Worm (Caenorhabditis elegans) whole organism, young adult: ENCODE results near the gene nhr-122.
A peak's percentile ranks its signal among the peaks of the same experiment; 100 is the strongest.
"Not testable (repeated sequence)": the region's sequence is repeated elsewhere in the genome, so short reads cannot be mapped to it uniquely, and the experiment has no call there.

Source experiments
- B0019.2 ChIP-seq: fragments of 200-800 bp; sonication (Bioruptor generic); conservative IDR thresholded peaks from 2 replicates; pipeline ENCODE4 v1.3.6; 2022; ENCODE audit warnings: missing genetic modification reagents, missing genetic modification characterization, missing compliant biosample characterization
- D2030.7 ChIP-seq: fragments of 200-800 bp; sonication (Bioruptor generic); IDR thresholded peaks from 2 replicates; pipeline ENCODE4 v1.3.6; 2022; ENCODE audit warnings: missing genetic modification reagents, missing genetic modification characterization, missing compliant biosample characterization
- F33H1.4 ChIP-seq: fragments of 200-800 bp; sonication (Bioruptor generic); IDR thresholded peaks from 2 replicates; pipeline ENCODE4 v1.3.6; 2022; ENCODE audit warnings: missing genetic modification reagents, missing genetic modification characterization, missing compliant biosample characterization
- K11D2.4 ChIP-seq: fragments of 200-800 bp; sonication (Bioruptor generic); IDR thresholded peaks from 2 replicates; pipeline ENCODE4 v1.3.6; 2022; ENCODE audit warnings: missing genetic modification reagents, missing genetic modification characterization, missing compliant biosample characterization
- Y95B8A.8 ChIP-seq: fragments of 200-800 bp; sonication (Bioruptor generic); IDR thresholded peaks from 2 replicates; pipeline ENCODE4 v1.3.6; 2022; ENCODE audit warnings: missing genetic modification reagents, missing genetic modification characterization, missing compliant biosample characterization
- ZK185.1 ChIP-seq: sonication (generic microtip); optimal IDR thresholded peaks from 2 replicates; lab custom pipeline; 2016; ENCODE audit warnings: mild to moderate bottlenecking, missing genetic modification characterization, missing compliant biosample characterization; ENCODE audit not compliant: poor library complexity, severe bottlenecking
- akir-1 ChIP-seq: fragments of 200-800 bp; sonication (Bioruptor generic); optimal IDR thresholded peaks from 2 replicates; lab custom pipeline; 2018; ENCODE audit warnings: mild to moderate bottlenecking, missing genetic modification characterization, moderate library complexity, missing compliant biosample characterization
- ama-1 ChIP-seq, 3 experiments: fragments of 150-350 bp in 1 of 3; sonication (generic microtip) in 2 of 3; optimal IDR thresholded peaks; 2 replicates each; lab custom pipeline; 2014 to 2018; ENCODE audit warnings: missing biosample characterization in 2 of 3, missing genetic modification characterization in 2 of 3, missing genetic modification reagents in 2 of 3
- attf-5 ChIP-seq: fragments of 200-800 bp; sonication (Bioruptor generic); optimal IDR thresholded peaks from 2 replicates; lab custom pipeline; 2018; ENCODE audit warnings: mild to moderate bottlenecking, missing genetic modification characterization, missing compliant biosample characterization
- bed-1 ChIP-seq: fragments of 200-800 bp; sonication (Bioruptor generic); IDR thresholded peaks from 2 replicates; pipeline ENCODE4 v1.3.6; 2022; ENCODE audit warnings: missing genetic modification reagents, missing genetic modification characterization, missing compliant biosample characterization
- bed-2 ChIP-seq: fragments of 200-800 bp; sonication (Bioruptor generic); IDR thresholded peaks from 2 replicates; pipeline ENCODE4 v1.3.6; 2022; ENCODE audit warnings: missing genetic modification reagents, missing genetic modification characterization, missing compliant biosample characterization
- ceh-27 ChIP-seq: fragments of 200-800 bp; sonication (Bioruptor generic); optimal IDR thresholded peaks from 2 replicates; lab custom pipeline; 2018; ENCODE audit warnings: mild to moderate bottlenecking, missing genetic modification characterization, moderate library complexity, missing compliant biosample characterization
- ceh-40 ChIP-seq: fragments of 200-800 bp; sonication (Bioruptor generic); IDR thresholded peaks from 2 replicates; pipeline ENCODE4 v1.3.6; 2022; ENCODE audit warnings: missing genetic modification characterization, missing compliant biosample characterization
- ceh-79 ChIP-seq: sonication (generic microtip); optimal IDR thresholded peaks from 2 replicates; lab custom pipeline; 2017; ENCODE audit warnings: mild to moderate bottlenecking, missing genetic modification characterization, missing compliant biosample characterization
- die-1 ChIP-seq: sonication (generic microtip); optimal IDR thresholded peaks from 2 replicates; lab custom pipeline; 2016; ENCODE audit warnings: missing genotype, mild to moderate bottlenecking, missing genetic modification characterization, missing compliant biosample characterization
- dox-1 ChIP-seq: fragments of 200-800 bp; sonication (Bioruptor generic); IDR thresholded peaks from 2 replicates; pipeline ENCODE4 v1.3.6; 2022; ENCODE audit warnings: missing genetic modification reagents, missing genetic modification characterization, missing compliant biosample characterization
- dpl-1 ChIP-seq: fragments of 150-350 bp; optimal IDR thresholded peaks from 2 replicates; lab custom pipeline; 2014; ENCODE audit warnings: missing biosample characterization, missing genetic modification reagents, missing genetic modification characterization
- egrh-3 ChIP-seq: fragments of 200-800 bp; sonication (Bioruptor generic); IDR thresholded peaks from 2 replicates; pipeline ENCODE4 v1.3.6; 2022; ENCODE audit warnings: missing genetic modification reagents, missing genetic modification characterization, missing compliant biosample characterization
- fkh-3 ChIP-seq: sonication (generic microtip); optimal IDR thresholded peaks from 2 replicates; lab custom pipeline; 2016; ENCODE audit warnings: mild to moderate bottlenecking, missing genetic modification characterization, missing compliant biosample characterization
- hlh-26 ChIP-seq: fragments of 200-800 bp; sonication (Bioruptor generic); conservative IDR thresholded peaks from 2 replicates; pipeline ENCODE4 v1.3.6; 2022; ENCODE audit warnings: missing genetic modification reagents, missing genetic modification characterization, missing compliant biosample characterization
- hmg-1.2 ChIP-seq: fragments of 200-800 bp; sonication (Bioruptor generic); IDR thresholded peaks from 2 replicates; pipeline ENCODE4 v1.3.6; 2022; ENCODE audit warnings: missing genetic modification reagents, missing genetic modification characterization, missing compliant biosample characterization
- let-526 ChIP-seq: fragments of 200-800 bp; sonication (Bioruptor generic); IDR thresholded peaks from 2 replicates; pipeline ENCODE4 v1.3.6; 2022; ENCODE audit warnings: missing genetic modification reagents, missing genetic modification characterization, missing compliant biosample characterization
- madf-10 ChIP-seq: sonication (generic microtip); optimal IDR thresholded peaks from 2 replicates; lab custom pipeline; 2016; ENCODE audit warnings: mild to moderate bottlenecking, missing genetic modification characterization, missing compliant biosample characterization
- nfyb-1 ChIP-seq: fragments of 200-800 bp; sonication (Bioruptor generic); IDR thresholded peaks from 2 replicates; pipeline ENCODE4 v1.3.6; 2022; ENCODE audit warnings: missing genetic modification reagents, missing genetic modification characterization, missing compliant biosample characterization
- nhr-120 ChIP-seq: fragments of 200-800 bp; sonication (Bioruptor generic); IDR thresholded peaks from 2 replicates; pipeline ENCODE4 v1.3.6; 2022; ENCODE audit warnings: missing genetic modification characterization, missing compliant biosample characterization
- nhr-80 ChIP-seq: sonication (generic microtip); optimal IDR thresholded peaks from 2 replicates; lab custom pipeline; 2016; ENCODE audit warnings: missing genetic modification characterization, missing compliant biosample characterization
- pbrm-1 ChIP-seq: fragments of 200-800 bp; sonication (Bioruptor generic); IDR thresholded peaks from 2 replicates; pipeline ENCODE4 v1.3.6; 2022; ENCODE audit warnings: missing genetic modification reagents, missing genetic modification characterization, missing compliant biosample characterization
- sea-2 ChIP-seq: fragments of 200-800 bp; sonication (Bioruptor generic); IDR thresholded peaks from 2 replicates; pipeline ENCODE4 v1.3.6; 2022; ENCODE audit warnings: missing genetic modification characterization, missing compliant biosample characterization
- unc-130 ChIP-seq: sonication (generic microtip); optimal IDR thresholded peaks from 2 replicates; lab custom pipeline; 2016; ENCODE audit warnings: missing genetic modification reagents, missing genetic modification characterization, missing compliant biosample characterization
- ztf-28 ChIP-seq: fragments of 200-800 bp; sonication (Bioruptor generic); IDR thresholded peaks from 2 replicates; pipeline ENCODE4 v1.3.6; 2022; ENCODE audit warnings: missing genetic modification reagents, missing genetic modification characterization, missing compliant biosample characterization
- ztf-3 ChIP-seq: fragments of 200-800 bp; sonication (Bioruptor generic); optimal IDR thresholded peaks from 2 replicates; lab custom pipeline; 2018; ENCODE audit warnings: mild to moderate bottlenecking, missing genetic modification characterization, missing compliant biosample characterization

nhr-122 gene

DNA sequence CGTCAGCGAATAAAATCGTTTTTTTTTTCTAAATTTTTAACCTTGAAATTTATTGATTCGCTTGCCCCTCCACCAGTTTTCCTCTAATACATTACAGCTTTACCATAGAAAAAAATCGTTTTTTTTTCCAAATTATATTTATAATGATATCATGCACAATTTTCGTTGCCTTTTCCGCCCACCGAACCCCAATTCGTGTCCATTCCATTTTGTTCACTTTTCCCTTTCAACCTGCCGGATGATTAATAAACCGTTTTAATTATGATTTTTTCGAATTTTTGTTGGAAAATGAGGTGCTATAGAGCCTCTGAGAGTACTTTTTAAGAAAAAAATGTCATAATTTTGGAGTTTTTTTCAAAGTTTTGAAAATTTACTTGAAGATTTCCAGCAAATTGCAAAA lies 12.3 kb upstream of the nhr-122 start, which contains the start of gene set-23:
set-23 (plus strand) TSS at position 301 of the 400 bp plus-strand sequence.
- no peak for TF ChIP-seq bed-1 (GFP tag; lab: Robert Waterston, UW)
- TF ChIP-seq K11D2.4 (GFP tag; lab: Robert Waterston, UW) = no peak
- no peak for TF ChIP-seq ceh-27 (GFP tag; lab: Kevin White, UChicago)
- TF ChIP-seq let-526 (GFP tag; lab: Robert Waterston, UW) = no peak
- no peak for TF ChIP-seq hlh-26 (GFP tag; lab: Robert Waterston, UW)
- no peak for TF ChIP-seq F33H1.4

DNA sequence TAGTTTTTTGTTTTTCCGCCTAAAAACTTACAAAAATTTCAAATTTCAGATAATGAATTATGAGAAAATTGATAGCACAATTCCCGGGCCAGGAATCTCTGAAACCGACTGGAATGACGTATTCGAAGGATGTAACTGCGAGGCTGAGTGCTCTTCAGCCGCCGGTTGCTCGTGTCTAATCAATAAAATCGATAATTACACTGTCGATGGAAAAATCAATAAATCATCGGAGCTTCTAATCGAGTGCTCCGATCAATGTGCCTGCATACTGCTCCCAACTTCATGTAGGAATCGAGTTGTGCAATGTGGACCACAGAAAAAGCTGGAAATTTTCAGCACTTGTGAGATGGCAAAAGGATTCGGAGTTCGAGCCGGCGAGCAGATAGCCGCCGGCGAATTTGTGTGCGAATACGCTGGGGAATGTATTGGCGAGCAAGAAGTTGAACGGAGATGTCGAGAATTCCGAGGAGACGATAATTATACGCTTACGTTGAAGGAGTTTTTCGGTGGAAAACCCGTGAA lies 10.7 kb upstream of the nhr-122 start:
- TF ChIP-seq K11D2.4 (GFP tag; lab: Robert Waterston, UW) = no peak
- TF ChIP-seq ceh-79 (tag; lab: Kevin White, UChicago) = no peak
- TF ChIP-seq egrh-3 = no peak
- TF ChIP-seq nfyb-1 (GFP tag; lab: Robert Waterston, UW) = no peak
- no peak for TF ChIP-seq Y95B8A.8 (GFP tag; lab: Robert Waterston, UW)
- TF ChIP-seq ama-1 (optimal IDR thresholded peaks at IDR 0.05; lab: Kevin White, UChicago) = no peak
- no peak for TF ChIP-seq ama-1 (GFP tag; optimal IDR thresholded peaks at IDR 0.05; lab: Kevin White, UChicago)
- TF ChIP-seq ceh-40 (GFP tag; lab: Robert Waterston, UW) = no peak
- TF ChIP-seq dox-1 (GFP tag; lab: Robert Waterston, UW) = no peak
- no peak for TF ChIP-seq bed-2 (GFP tag; lab: Robert Waterston, UW)
- no peak for TF ChIP-seq sea-2 (GFP tag; lab: Robert Waterston, UW)
- TF ChIP-seq dpl-1 (GFP tag; lab: Kevin White, UChicago) = no peak
- TF ChIP-seq akir-1 = no peak
- TF ChIP-seq ztf-3 = no peak
- no peak for TF ChIP-seq nhr-120 (GFP tag; lab: Robert Waterston, UW)
- TF ChIP-seq die-1 (tag; lab: Kevin White, UChicago) = no peak
- TF ChIP-seq ZK185.1 = no peak
- TF ChIP-seq fkh-3 (tag; lab: Kevin White, UChicago) = no peak
- no peak for TF ChIP-seq ztf-28

DNA sequence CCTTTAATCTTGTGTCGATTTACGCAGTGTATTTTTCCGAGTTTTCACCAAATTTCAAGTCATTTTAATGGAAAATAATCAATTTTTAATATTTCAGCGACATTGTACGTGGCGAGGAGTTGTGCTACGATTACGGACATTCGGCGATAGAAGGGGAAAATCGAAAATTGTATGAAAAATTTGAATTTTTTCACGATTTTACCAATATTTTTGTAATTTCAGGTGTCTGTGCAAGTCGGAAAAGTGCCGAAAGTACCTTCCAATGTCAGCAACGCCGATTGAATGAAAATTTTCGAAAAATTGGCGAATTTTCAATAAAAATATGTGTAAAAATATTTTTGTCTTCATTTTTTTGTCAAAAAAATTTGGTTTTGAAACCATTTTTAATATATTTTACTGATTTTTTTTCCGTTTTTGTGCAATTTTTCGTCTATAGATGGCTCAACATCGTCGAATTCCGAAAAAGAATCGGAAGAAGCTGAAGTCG lies 8.4 kb upstream of the nhr-122 start, which contains the start of gene Y41D4B.11:
Y41D4B.11 (plus strand) TSS at position 437 of the 487 bp plus-strand sequence.
- TF ChIP-seq madf-10 (tag; lab: Kevin White, UChicago) = no peak
- TF ChIP-seq nhr-120 (GFP tag; lab: Robert Waterston, UW) = no peak
- no peak for TF ChIP-seq pbrm-1 (GFP tag; lab: Robert Waterston, UW)
- TF ChIP-seq D2030.7 (GFP tag; lab: Robert Waterston, UW) = no peak
- TF ChIP-seq, all 124 proteins: peak for 0

DNA sequence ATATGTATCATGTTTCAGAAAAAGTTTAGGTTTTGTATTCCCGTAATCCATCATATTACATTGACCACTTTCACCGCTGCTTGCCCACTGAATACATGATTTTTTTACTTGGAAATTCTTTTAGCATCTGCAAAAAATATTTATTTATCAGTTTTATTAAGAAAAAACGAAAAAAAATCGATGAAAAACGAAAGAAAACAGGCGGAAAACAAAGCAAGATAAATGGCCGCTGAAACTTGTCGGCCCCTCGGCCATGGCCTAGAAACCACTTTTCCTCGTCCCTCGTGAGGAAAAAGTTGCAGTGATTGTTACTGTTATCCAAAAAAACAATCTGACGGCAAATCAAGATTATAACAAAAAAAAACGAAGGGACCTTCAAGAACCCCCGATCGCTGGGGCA lies 3.7 kb upstream of the nhr-122 start, which contains the start of gene dsl-3:
dsl-3 (plus strand) TSS at position 301 of the 400 bp plus-strand sequence.
- TF ChIP-seq unc-130 (GFP tag; lab: Kevin White, UChicago); ceh-27 (GFP tag; lab: Kevin White, UChicago); Y95B8A.8 (GFP tag; lab: Robert Waterston, UW): not testable (repeated sequence)

DNA sequence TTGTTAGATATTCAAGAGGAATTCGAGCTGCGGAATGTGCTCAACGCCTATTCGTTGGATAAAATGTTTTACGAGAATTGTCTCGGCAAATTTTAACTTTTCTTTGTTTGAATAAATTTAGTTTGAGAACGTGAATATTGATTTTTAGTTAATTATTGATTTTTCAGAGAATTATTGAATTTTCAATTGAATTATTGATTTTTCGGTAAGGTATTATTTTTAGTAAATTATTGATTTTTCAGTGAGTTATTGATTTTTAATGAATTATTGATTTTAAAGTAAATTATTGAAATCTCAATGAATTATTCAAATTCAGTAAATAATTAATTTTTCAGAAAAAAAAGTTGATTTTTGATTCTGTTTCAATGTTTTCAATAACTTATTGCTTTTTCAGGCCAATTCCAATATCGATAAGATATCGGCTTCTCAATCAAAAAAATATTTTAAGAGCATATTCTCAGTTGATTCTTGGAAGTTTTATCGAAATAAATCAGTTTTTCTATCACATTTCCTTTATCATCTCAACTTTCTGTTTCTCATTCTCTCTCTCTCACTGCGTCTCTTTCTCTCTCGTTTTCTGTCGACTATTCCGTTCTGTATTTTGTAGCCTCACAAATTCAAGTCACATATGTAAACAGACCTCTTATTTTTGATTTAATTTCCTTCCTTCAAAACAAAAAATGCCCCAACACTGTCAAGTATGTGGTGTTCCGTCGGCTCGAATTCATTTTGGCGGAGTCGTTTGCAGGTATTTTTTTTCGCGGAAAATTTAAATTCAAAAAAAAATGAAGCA lies 6.0 kb downstream of the nhr-122 start, which contains the start of gene nhr-92:
nhr-92 (plus strand) TSS at position 576 of the 793 bp plus-strand sequence.
- TF ChIP-seq hmg-1.2 (GFP tag; lab: Robert Waterston, UW) (peak; percentile 11; the same call in 1 of the 2 replicates), B0019.2 (no peak), attf-5 (peak; percentile 7), nhr-80 (tag; lab: Kevin White, UChicago) (peak; percentile 13)
